Worm (Caenorhabditis elegans): Measurements from ENCODE around the gene Y73F8A.1159.

Gene Y73F8A.1159

ce11 chrIV:15378160-15378559 is 12.7 kb downstream of the Y73F8A.1159 start, which contains the start of gene Y73F8A.20:
Gene Y73F8A.20 (plus strand): TSS chrIV:15378460.
- TF ChIP-seq nhr-2 (tag; optimal IDR thresholded peaks at IDR 0.05) (no peak), nhr-76 (tag; optimal IDR thresholded peaks at IDR 0.05) (no peak), ces-1 (GFP tag; optimal IDR thresholded peaks at IDR 0.05) (no peak), zip-8 (tag; optimal IDR thresholded peaks at IDR 0.05) (no peak), lsy-2 (tag; optimal IDR thresholded peaks at IDR 0.05) (no peak), cnd-1 (tag; optimal IDR thresholded peaks at IDR 0.05) (no peak), drap-1 (GFP tag; optimal IDR thresholded peaks at IDR 0.05) (no peak), elt-3 (tag; optimal IDR thresholded peaks at IDR 0.05) (no peak), tbx-8 (GFP tag; optimal IDR thresholded peaks at IDR 0.05) (no peak), ham-2 (GFP tag; optimal IDR thresholded peaks at IDR 0.05) (no peak), unc-120 (tag; optimal IDR thresholded peaks at IDR 0.05; ENCODE audit: poor library complexity, severe bottlenecking) (no peak), flh-1 (GFP tag; optimal IDR thresholded peaks at IDR 0.05) (no peak), snpc-4 (tag; optimal IDR thresholded peaks at IDR 0.05) (no peak), mls-2 (tag; optimal IDR thresholded peaks at IDR 0.05) (no peak)

ce11 chrIV:15377473-15377872 is 13.4 kb downstream of the Y73F8A.1159 start:
- TF ChIP-seq nhr-2 (tag; optimal IDR thresholded peaks at IDR 0.05) (no peak), nhr-76 (tag; optimal IDR thresholded peaks at IDR 0.05) (no peak), ceh-43 (GFP tag; optimal IDR thresholded peaks at IDR 0.05) (no peak), ceh-39 (tag; optimal IDR thresholded peaks at IDR 0.05) (no peak), flh-1 (GFP tag; optimal IDR thresholded peaks at IDR 0.05) (no peak), snpc-4 (tag; optimal IDR thresholded peaks at IDR 0.05) (no peak), mls-2 (tag; optimal IDR thresholded peaks at IDR 0.05) (no peak), tbx-8 (GFP tag; optimal IDR thresholded peaks at IDR 0.05) (no peak), cnd-1 (tag; optimal IDR thresholded peaks at IDR 0.05) (no peak), lsy-2 (tag; optimal IDR thresholded peaks at IDR 0.05) (no peak), unc-62 (GFP tag; optimal IDR thresholded peaks at IDR 0.05) (no peak), unc-120 (tag; optimal IDR thresholded peaks at IDR 0.05; ENCODE audit: poor library complexity, severe bottlenecking) (no peak), mab-5 (tag; optimal IDR thresholded peaks at IDR 0.05) (no peak), sem-2 (GFP tag; optimal IDR thresholded peaks at IDR 0.05) (no peak), ztf-11 (tag; optimal IDR thresholded peaks at IDR 0.05) (no peak)

ce11 chrIV:15361884-15362283 is 28.9 kb downstream of the Y73F8A.1159 start:
- TF ChIP-seq zip-8 (tag; optimal IDR thresholded peaks at IDR 0.05) (no peak), nhr-28 (tag; optimal IDR thresholded peaks at IDR 0.05) (no peak), ceh-83 (GFP tag; optimal IDR thresholded peaks at IDR 0.05) (no peak), blmp-1 (tag; optimal IDR thresholded peaks at IDR 0.05) (no peak), elt-3 (tag; optimal IDR thresholded peaks at IDR 0.05) (no peak), M03D4.4 (tag; optimal IDR thresholded peaks at IDR 0.05) (no peak), elt-1 (tag; optimal IDR thresholded peaks at IDR 0.05; ENCODE audit: borderline replicate concordance, insufficient read depth) (no peak), sptf-1 (tag; optimal IDR thresholded peaks at IDR 0.05) (no peak), ces-1 (GFP tag; optimal IDR thresholded peaks at IDR 0.05) (no peak), mab-5 (tag; optimal IDR thresholded peaks at IDR 0.05) (no peak), flh-1 (GFP tag; optimal IDR thresholded peaks at IDR 0.05) (no peak), lin-32 (GFP tag; optimal IDR thresholded peaks at IDR 0.05) (no peak), hlh-1 (tag; optimal IDR thresholded peaks at IDR 0.05) (no peak), unc-39 (tag; optimal IDR thresholded peaks at IDR 0.05) (no peak), unc-120 (tag; optimal IDR thresholded peaks at IDR 0.05; ENCODE audit: poor library complexity, severe bottlenecking) (no peak)

- TF ChIP-seq M03D4.4 (tag; optimal IDR thresholded peaks at IDR 0.05) (no peak), mab-5 (tag; optimal IDR thresholded peaks at IDR 0.05) (no peak), mep-1 (tag; optimal IDR thresholded peaks at IDR 0.05) (no peak), lin-32 (GFP tag; optimal IDR thresholded peaks at IDR 0.05) (no peak), hlh-1 (tag; optimal IDR thresholded peaks at IDR 0.05) (no peak), drap-1 (GFP tag; optimal IDR thresholded peaks at IDR 0.05) (no peak), ceh-83 (GFP tag; optimal IDR thresholded peaks at IDR 0.05) (no peak), unc-120 (tag; optimal IDR thresholded peaks at IDR 0.05; ENCODE audit: poor library complexity, severe bottlenecking) (no peak)
Observed at ce11 chrIV:15361244-15361643, 29.6 kb downstream of the Y73F8A.1159 start, which contains the start of gene cpna-4. Gene cpna-4 (plus strand): TSS chrIV:15361544.
